Fruit fly (Drosophila melanogaster): ENCODE data around the gene mfrn.

DNA sequence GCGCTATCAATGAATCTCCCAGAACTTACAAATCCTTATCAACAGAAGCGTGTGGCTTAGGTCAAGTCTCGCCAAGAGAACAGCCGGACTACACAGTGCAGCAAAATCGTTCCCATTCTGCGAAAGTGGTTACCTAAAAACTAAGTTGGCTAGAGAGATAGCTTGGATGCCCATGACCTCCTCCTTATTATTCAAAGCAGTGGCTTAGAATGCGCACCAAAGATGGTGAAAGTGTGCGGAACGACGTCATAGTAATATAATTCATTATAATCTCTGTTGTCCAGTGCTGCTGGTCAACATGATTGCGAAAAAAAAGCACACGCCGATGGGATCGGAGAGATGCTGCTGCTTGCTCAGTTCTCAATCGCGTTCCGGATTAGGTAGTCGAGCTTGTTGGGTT lies 6.7 kb upstream of the mfrn start, which contains the start of gene Nep7:
- TF ChIP-seq pfk (GFP tag; optimal IDR thresholded peaks at IDR 0.05) (no peak), Ravus (GFP tag; IDR thresholded peaks at IDR 0.05) (no peak), Lpt (GFP tag; optimal IDR thresholded peaks at IDR 0.05) (no peak), Sox102F (GFP tag; optimal IDR thresholded peaks at IDR 0.05) (no peak), aop (GFP tag; IDR thresholded peaks at IDR 0.05) (no peak), fru (optimal IDR thresholded peaks at IDR 0.05) (no peak), trem (tag; optimal IDR thresholded peaks at IDR 0.05) (no peak)

Measured in whole organism, embryonic.